Fruit fly (Drosophila melanogaster): Measurements from ENCODE around the gene CG14624.

CG14624 gene

DNA sequence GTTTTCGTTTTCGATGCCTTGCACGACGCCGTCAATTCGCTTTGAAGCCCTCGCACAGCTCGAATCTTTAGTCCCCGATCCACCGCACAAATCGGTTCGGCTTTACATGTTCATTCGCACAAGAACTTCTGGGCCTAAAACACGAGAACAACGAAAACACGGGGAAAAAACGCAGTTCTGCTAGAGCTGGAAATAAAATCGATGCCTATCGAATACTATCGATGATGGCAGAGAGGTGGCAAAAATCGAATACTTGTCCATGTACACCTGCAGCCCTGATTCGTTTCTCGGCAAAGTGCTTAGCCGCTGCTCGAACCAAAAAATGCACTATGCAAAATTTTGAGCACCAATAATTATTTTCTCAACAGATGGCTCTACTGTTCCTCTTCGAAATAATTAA lies 29.9 kb downstream of the CG14624 start, which contains the start of gene CG3638 (continued):
- no peak for TF ChIP-seq CG4404 (GFP tag; IDR thresholded peaks at IDR 0.05)
- TF ChIP-seq Trl (optimal IDR thresholded peaks at IDR 0.05): no peak
- TF ChIP-seq Trl (GFP tag; optimal IDR thresholded peaks at IDR 0.05): peak; percentile 37
- peak; percentile 96 for TF ChIP-seq CG7928 (GFP tag; optimal IDR thresholded peaks at IDR 0.05)
- TF ChIP-seq CG2678 (tag; optimal IDR thresholded peaks at IDR 0.05): peak; percentile 8
- no peak for TF ChIP-seq jing (GFP tag; optimal IDR thresholded peaks at IDR 0.05)
- no peak for TF ChIP-seq CG18011 (GFP tag; optimal IDR thresholded peaks at IDR 0.05)
- TF ChIP-seq CG12219 (GFP tag; optimal IDR thresholded peaks at IDR 0.05): no peak
- peak; percentile 68 for TF ChIP-seq CG13624 (GFP tag; optimal IDR thresholded peaks at IDR 0.05)
- TF ChIP-seq CG11247 (GFP tag; IDR thresholded peaks at IDR 0.05): peak; percentile 6; the same call in 1 of the 2 replicates
- TF ChIP-seq CG18476 (GFP tag; optimal IDR thresholded peaks at IDR 0.05): no peak
- no peak for TF ChIP-seq dmrt99B (tag; optimal IDR thresholded peaks at IDR 0.05)
- TF ChIP-seq Spps (tag; optimal IDR thresholded peaks at IDR 0.05): no peak
- peak; percentile 8 for TF ChIP-seq Mad (GFP tag; optimal IDR thresholded peaks at IDR 0.05)
- peak; percentile 60 for TF ChIP-seq CG17829 (tag; optimal IDR thresholded peaks at IDR 0.05)
- peak; percentile 67 for TF ChIP-seq Deaf1 (tag; optimal IDR thresholded peaks at IDR 0.05)
- TF ChIP-seq sqz (GFP tag; optimal IDR thresholded peaks at IDR 0.05): no peak
- no peak for TF ChIP-seq CG1024 (GFP tag; IDR thresholded peaks at IDR 0.05)
- peak; percentile 60 for TF ChIP-seq Dek (tag; optimal IDR thresholded peaks at IDR 0.05)
- TF ChIP-seq Pdp1 (GFP tag; optimal IDR thresholded peaks at IDR 0.05): peak in 1 of 2 experiments; percentile 31
- TF ChIP-seq Bteb2 (GFP tag; optimal IDR thresholded peaks at IDR 0.05): no peak
- no peak for TF ChIP-seq gt (GFP tag; IDR thresholded peaks at IDR 0.05)
- TF ChIP-seq CG5245 (GFP tag; optimal IDR thresholded peaks at IDR 0.05): no peak
- TF ChIP-seq CG7987 (GFP tag; optimal IDR thresholded peaks at IDR 0.05): peak; percentile 46
- peak; percentile 50 for TF ChIP-seq nmo (GFP tag; optimal IDR thresholded peaks at IDR 0.05)
- TF ChIP-seq pho (GFP tag; optimal IDR thresholded peaks at IDR 0.05): peak; percentile 49
- TF ChIP-seq repo (GFP tag; optimal IDR thresholded peaks at IDR 0.05): no peak
- peak; percentile 26 for TF ChIP-seq CG1602 (GFP tag; optimal IDR thresholded peaks at IDR 0.05)
- TF ChIP-seq NFAT (GFP tag; IDR thresholded peaks at IDR 0.05): peak; percentile 55; the same call in 1 of the 2 replicates
- TF ChIP-seq Dbx (GFP tag; IDR thresholded peaks at IDR 0.05): peak; percentile 75; the same call in 2 of the 3 replicates
- peak; percentile 63 for TF ChIP-seq CG17186 (GFP tag; optimal IDR thresholded peaks at IDR 0.05)
- TF ChIP-seq HHEX (GFP tag; optimal IDR thresholded peaks at IDR 0.05): no peak
- peak; percentile 45 for TF ChIP-seq tna (GFP tag; IDR thresholded peaks at IDR 0.05; ENCODE audit: partially characterized antibody)
- TF ChIP-seq Gsc (GFP tag; IDR thresholded peaks at IDR 0.05): no peak
- peak; percentile 86 for TF ChIP-seq CG12659 (GFP tag; optimal IDR thresholded peaks at IDR 0.05)
- peak; percentile 60 for TF ChIP-seq Atf3 (GFP tag; optimal IDR thresholded peaks at IDR 0.05)
- TF ChIP-seq Nf-YB (GFP tag; optimal IDR thresholded peaks at IDR 0.05): no peak
- no peak for TF ChIP-seq CG7556 (GFP tag; optimal IDR thresholded peaks at IDR 0.05)
- peak; percentile 64 for TF ChIP-seq lilli (GFP tag; optimal IDR thresholded peaks at IDR 0.05)
- TF ChIP-seq CG1529 (GFP tag; optimal IDR thresholded peaks at IDR 0.05): no peak
- TF ChIP-seq CG11456 (GFP tag; IDR thresholded peaks at IDR 0.05): peak; percentile 65; the same call in 2 of the 3 replicates
- TF ChIP-seq CG9797 (GFP tag; optimal IDR thresholded peaks at IDR 0.05): peak; percentile 65
- TF ChIP-seq maf-S (GFP tag; optimal IDR thresholded peaks at IDR 0.05): peak; percentile 26
- TF ChIP-seq gsb (GFP tag; IDR thresholded peaks at IDR 0.05): no peak
- peak; percentile 34 for TF ChIP-seq Bdp1 (GFP tag; optimal IDR thresholded peaks at IDR 0.05)
- TF ChIP-seq bab2 (GFP tag; optimal IDR thresholded peaks at IDR 0.05): peak; percentile 6
- peak; percentile 85 for TF ChIP-seq Bgb (GFP tag; IDR thresholded peaks at IDR 0.05; ENCODE audit: partially characterized antibody)
- TF ChIP-seq her (GFP tag; optimal IDR thresholded peaks at IDR 0.05): no peak
- peak; percentile 1 for TF ChIP-seq D19A (tag; optimal IDR thresholded peaks at IDR 0.05)
- TF ChIP-seq Myb (GFP tag; optimal IDR thresholded peaks at IDR 0.05): peak; percentile 70
- peak; percentile 15 for TF ChIP-seq scrt (GFP tag; optimal IDR thresholded peaks at IDR 0.05)
